Fruit fly (Drosophila melanogaster): Measurements from ENCODE around the gene HIP.

DNA sequence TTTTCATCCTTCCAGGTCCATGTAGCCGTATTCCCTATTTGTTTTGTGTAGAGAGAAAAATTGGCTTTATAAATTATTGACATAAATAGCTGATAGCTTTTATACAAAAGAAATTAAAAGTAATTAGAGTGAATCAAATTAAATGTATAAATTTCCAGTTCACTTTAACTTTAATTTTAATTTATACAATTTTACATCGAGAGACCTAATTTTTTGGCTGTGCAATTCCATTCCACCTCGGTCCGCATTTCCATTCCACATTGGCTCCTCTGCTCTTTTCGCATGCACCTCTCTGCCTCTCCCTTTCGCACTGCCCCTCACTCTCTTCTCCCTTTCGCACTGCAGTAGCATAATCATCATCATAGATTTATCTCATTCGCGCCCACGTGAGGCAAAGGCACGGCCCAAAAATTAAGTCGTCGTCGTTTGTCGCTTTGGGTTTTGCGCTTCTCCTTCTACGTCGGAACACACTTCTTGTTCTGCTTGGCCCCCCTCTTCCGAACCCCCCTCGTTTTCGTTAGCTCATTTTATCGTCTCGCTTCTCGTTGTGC is 19.9 kb upstream of the HIP start:
- no peak for TF ChIP-seq CG16779 (tag; optimal IDR thresholded peaks at IDR 0.05)
- TF ChIP-seq CG11294 (GFP tag; IDR thresholded peaks at IDR 0.05) = 0 out of 2 replicates have a peak, but pooled peaks have one; percentile 36
- TF ChIP-seq eg (GFP tag; IDR thresholded peaks at IDR 0.05) = no peak
- TF ChIP-seq Hr39 (GFP tag; optimal IDR thresholded peaks at IDR 0.05) = peak; percentile 6
